Worm (Caenorhabditis elegans) whole organism, midembryonic: ENCODE data around the gene sap-140.

Experiments used
- T22C8.4 ChIP-seq: fragments of 200-800 bp; sonication (Bioruptor generic); IDR thresholded peaks from 2 replicates; pipeline ENCODE4 v1.3.6; 2022; ENCODE audit warnings: missing genetic modification characterization, missing compliant biosample characterization
- cog-1 ChIP-seq: sonication (generic microtip); optimal IDR thresholded peaks from 2 replicates; lab custom pipeline; 2016; ENCODE audit warnings: missing genetic modification characterization, missing compliant biosample characterization
- flt-1 ChIP-seq: fragments of 200-800 bp; sonication (Bioruptor generic); IDR thresholded peaks from 2 replicates; pipeline ENCODE4 v1.3.6; 2022; ENCODE audit warnings: missing genetic modification characterization, missing compliant biosample characterization
- klf-2 ChIP-seq: fragments of 200-800 bp; sonication (Bioruptor generic); conservative IDR thresholded peaks from 2 replicates; pipeline ENCODE4 v1.3.6; 2022; ENCODE audit warnings: missing genetic modification reagents, missing genetic modification characterization, missing compliant biosample characterization
- med-1 ChIP-seq: sonication (generic microtip); optimal IDR thresholded peaks from 2 replicates; lab custom pipeline; 2017; ENCODE audit warnings: missing genetic modification characterization, mild to moderate bottlenecking, missing compliant biosample characterization, antibody characterized with exemption, missing genetic modification reagents; ENCODE audit not compliant: insufficient read depth
- ref-1 ChIP-seq: fragments of 200-800 bp; sonication (Bioruptor generic); conservative IDR thresholded peaks from 2 replicates; pipeline ENCODE4 v1.3.6; 2022; ENCODE audit warnings: missing genetic modification reagents, missing genetic modification characterization, missing compliant biosample characterization
- tab-1 ChIP-seq: fragments of 200-800 bp; sonication (Bioruptor generic); IDR thresholded peaks from 2 replicates; pipeline ENCODE4 v1.3.6; 2022; ENCODE audit warnings: missing genetic modification characterization, missing compliant biosample characterization
- ztf-23 ChIP-seq: fragments of 200-800 bp; sonication (Bioruptor generic); IDR thresholded peaks from 2 replicates; pipeline ENCODE4 v1.3.6; 2022; ENCODE audit warnings: missing genetic modification reagents, missing genetic modification characterization, missing compliant biosample characterization
- ztf-29 ChIP-seq: fragments of 200-800 bp; sonication (Bioruptor generic); IDR thresholded peaks from 2 replicates; pipeline ENCODE4 v1.3.6; 2022; ENCODE audit warnings: missing genetic modification reagents, missing genetic modification characterization, missing compliant biosample characterization

Gene sap-140

ce11 chrIII:7533012-7533411 lies 33.5 kb downstream of the sap-140 start:
- TF ChIP-seq T22C8.4 (GFP tag; lab: Robert Waterston, UW) (no peak), klf-2 (no peak), ztf-23 (GFP tag; lab: Robert Waterston, UW) (no peak), ref-1 (GFP tag; lab: Robert Waterston, UW) (no peak), med-1 (GFP tag; lab: Kevin White, UChicago) (no peak), tab-1 (GFP tag; lab: Robert Waterston, UW) (no peak), cog-1 (no peak), flt-1 (GFP tag; lab: Robert Waterston, UW) (no peak), ztf-29 (GFP tag; lab: Robert Waterston, UW) (no peak)

ce11 chrIII:7534648-7535047 lies 35.1 kb downstream of the sap-140 start:
- TF ChIP-seq med-1 (GFP tag; lab: Kevin White, UChicago) (no peak), klf-2 (no peak), ref-1 (GFP tag; lab: Robert Waterston, UW) (no peak), ztf-29 (GFP tag; lab: Robert Waterston, UW) (no peak), flt-1 (GFP tag; lab: Robert Waterston, UW) (no peak), tab-1 (GFP tag; lab: Robert Waterston, UW) (no peak), ztf-23 (GFP tag; lab: Robert Waterston, UW) (no peak), cog-1 (no peak), T22C8.4 (GFP tag; lab: Robert Waterston, UW) (no peak)

ce11 chrIII:7535347-7535746 lies 35.8 kb downstream of the sap-140 start:
- no peak for TF ChIP-seq flt-1 (GFP tag; lab: Robert Waterston, UW)
- TF ChIP-seq med-1 (GFP tag; lab: Kevin White, UChicago), result no peak
- no peak for TF ChIP-seq ztf-23 (GFP tag; lab: Robert Waterston, UW)
- TF ChIP-seq cog-1, result no peak
- TF ChIP-seq ref-1 (GFP tag; lab: Robert Waterston, UW), result no peak
- no peak for TF ChIP-seq T22C8.4 (GFP tag; lab: Robert Waterston, UW)
- TF ChIP-seq tab-1 (GFP tag; lab: Robert Waterston, UW), result no peak
- TF ChIP-seq klf-2, result no peak
- TF ChIP-seq ztf-29 (GFP tag; lab: Robert Waterston, UW), result no peak

ce11 chrIII:7536559-7536958 lies 37.0 kb downstream of the sap-140 start, which contains the start of gene lin-39:
Gene lin-39, minus strand, starts transcription at chrIII:7536632.
- TF ChIP-seq cog-1 (no peak), ref-1 (GFP tag; lab: Robert Waterston, UW) (no peak), T22C8.4 (GFP tag; lab: Robert Waterston, UW) (no peak), ztf-23 (GFP tag; lab: Robert Waterston, UW) (no peak), flt-1 (GFP tag; lab: Robert Waterston, UW) (no peak), klf-2 (no peak), ztf-29 (GFP tag; lab: Robert Waterston, UW) (no peak), tab-1 (GFP tag; lab: Robert Waterston, UW) (no peak)

ce11 chrIII:7542037-7542436 lies 42.5 kb downstream of the sap-140 start:
- no peak for TF ChIP-seq ztf-23 (GFP tag; lab: Robert Waterston, UW)
- TF ChIP-seq tab-1 (GFP tag; lab: Robert Waterston, UW), result no peak
- no peak for TF ChIP-seq T22C8.4 (GFP tag; lab: Robert Waterston, UW)
- no peak for TF ChIP-seq klf-2
- no peak for TF ChIP-seq ztf-29 (GFP tag; lab: Robert Waterston, UW)
- TF ChIP-seq flt-1 (GFP tag; lab: Robert Waterston, UW), result no peak
- no peak for TF ChIP-seq ref-1 (GFP tag; lab: Robert Waterston, UW)
- TF ChIP-seq cog-1, result no peak
- TF ChIP-seq med-1 (GFP tag; lab: Kevin White, UChicago), result no peak

ce11 chrIII:7544211-7544610 lies 44.7 kb downstream of the sap-140 start:
- TF ChIP-seq med-1 (GFP tag; lab: Kevin White, UChicago), result no peak
- no peak for TF ChIP-seq cog-1
- TF ChIP-seq tab-1 (GFP tag; lab: Robert Waterston, UW), result no peak

- no peak for TF ChIP-seq klf-2
- TF ChIP-seq med-1 (GFP tag; lab: Kevin White, UChicago), result no peak
- no peak for TF ChIP-seq flt-1 (GFP tag; lab: Robert Waterston, UW)
- TF ChIP-seq ztf-29 (GFP tag; lab: Robert Waterston, UW), result no peak
- TF ChIP-seq cog-1, result no peak
- no peak for TF ChIP-seq T22C8.4 (GFP tag; lab: Robert Waterston, UW)
- no peak for TF ChIP-seq ztf-23 (GFP tag; lab: Robert Waterston, UW)
- TF ChIP-seq ref-1 (GFP tag; lab: Robert Waterston, UW), result no peak
- no peak for TF ChIP-seq tab-1 (GFP tag; lab: Robert Waterston, UW)
Observed at ce11 chrIII:7545189-7545588, 45.7 kb downstream of the sap-140 start.

ce11 chrIII:7548963-7549362 lies 49.4 kb downstream of the sap-140 start:
- TF ChIP-seq ref-1 (GFP tag; lab: Robert Waterston, UW), result no peak
- TF ChIP-seq klf-2, result no peak
- TF ChIP-seq T22C8.4 (GFP tag; lab: Robert Waterston, UW), result no peak
- TF ChIP-seq tab-1 (GFP tag; lab: Robert Waterston, UW), result no peak
- TF ChIP-seq ztf-29 (GFP tag; lab: Robert Waterston, UW), result no peak
- no peak for TF ChIP-seq cog-1

- no peak for TF ChIP-seq T22C8.4 (GFP tag; lab: Robert Waterston, UW)
- no peak for TF ChIP-seq ztf-29 (GFP tag; lab: Robert Waterston, UW)
- TF ChIP-seq klf-2, result no peak
- TF ChIP-seq ref-1 (GFP tag; lab: Robert Waterston, UW), result no peak
- no peak for TF ChIP-seq med-1 (GFP tag; lab: Kevin White, UChicago)
- no peak for TF ChIP-seq tab-1 (GFP tag; lab: Robert Waterston, UW)
- TF ChIP-seq ztf-23 (GFP tag; lab: Robert Waterston, UW), result no peak
- TF ChIP-seq flt-1 (GFP tag; lab: Robert Waterston, UW), result no peak
- no peak for TF ChIP-seq cog-1
Observed at ce11 chrIII:7550979-7551378, 51.4 kb downstream of the sap-140 start.
